Worm (Caenorhabditis elegans): ENCODE results near the gene snrp-200.

snrp-200 gene

ce11 chrII:12692694-12693093 lies 44.0 kb downstream of the snrp-200 start:
- TF ChIP-seq ztf-4 (tag; optimal IDR thresholded peaks at IDR 0.05): no peak

ce11 chrII:12691351-12691750 lies 45.4 kb downstream of the snrp-200 start:
- TF ChIP-seq fos-1 (tag; optimal IDR thresholded peaks at IDR 0.05) (peak; percentile 64), unc-55 (GFP tag; optimal IDR thresholded peaks at IDR 0.05) (peak; percentile 15), snpc-4 (tag; optimal IDR thresholded peaks at IDR 0.05) (no peak)

- TF ChIP-seq unc-55 (GFP tag; optimal IDR thresholded peaks at IDR 0.05): peak; percentile 2
- TF ChIP-seq elt-3 (tag; optimal IDR thresholded peaks at IDR 0.05): no peak
- no peak for TF ChIP-seq nhr-25 (tag; optimal IDR thresholded peaks at IDR 0.05)
Measured at ce11 chrII:12690905-12691304, 45.8 kb downstream of the snrp-200 start.

ce11 chrII:12689333-12689732 lies 47.4 kb downstream of the snrp-200 start:
- TF ChIP-seq sem-4 (tag; optimal IDR thresholded peaks at IDR 0.05): no peak
- TF ChIP-seq unc-39 (tag; optimal IDR thresholded peaks at IDR 0.05): no peak
- no peak for TF ChIP-seq zag-1 (tag; optimal IDR thresholded peaks at IDR 0.05)
- TF ChIP-seq sma-3 (GFP tag; optimal IDR thresholded peaks at IDR 0.05): no peak
- no peak for TF ChIP-seq nhr-129 (tag; optimal IDR thresholded peaks at IDR 0.05)
- TF ChIP-seq unc-55 (GFP tag; optimal IDR thresholded peaks at IDR 0.05): no peak
- TF ChIP-seq nhr-11 (tag; optimal IDR thresholded peaks at IDR 0.05): no peak
- no peak for TF ChIP-seq nhr-77 (tag; optimal IDR thresholded peaks at IDR 0.05)

- TF ChIP-seq unc-62 (GFP tag; optimal IDR thresholded peaks at IDR 0.05): no peak
- peak; percentile 57 for TF ChIP-seq F13H6.1 (tag; optimal IDR thresholded peaks at IDR 0.05)
- no peak for TF ChIP-seq ama-1 (optimal IDR thresholded peaks at IDR 0.05)
- TF ChIP-seq elt-1 (tag; optimal IDR thresholded peaks at IDR 0.05): no peak
- no peak for TF ChIP-seq ztf-1 (GFP tag; conservative IDR thresholded peaks at IDR 0.05)
- TF ChIP-seq C34F6.9 (tag; optimal IDR thresholded peaks at IDR 0.05): peak; percentile 61
- peak; percentile 45 for TF ChIP-seq crh-2 (tag; optimal IDR thresholded peaks at IDR 0.05)
- TF ChIP-seq R02D3.7 (tag; optimal IDR thresholded peaks at IDR 0.05): peak; percentile 97
- no peak for TF ChIP-seq unc-39 (tag; optimal IDR thresholded peaks at IDR 0.05)
- TF ChIP-seq fos-1 (tag; optimal IDR thresholded peaks at IDR 0.05): no peak
- TF ChIP-seq elt-3 (tag; optimal IDR thresholded peaks at IDR 0.05): no peak
- no peak for TF ChIP-seq ZK546.5 (tag; optimal IDR thresholded peaks at IDR 0.05)
- TF ChIP-seq zag-1 (tag; optimal IDR thresholded peaks at IDR 0.05): no peak
- peak; percentile 56 for TF ChIP-seq sma-3 (GFP tag; optimal IDR thresholded peaks at IDR 0.05)
- no peak for TF ChIP-seq dmd-4 (tag; optimal IDR thresholded peaks at IDR 0.05)
- no peak for TF ChIP-seq skn-1 (tag; optimal IDR thresholded peaks at IDR 0.05)
- no peak for TF ChIP-seq ztf-4 (tag; optimal IDR thresholded peaks at IDR 0.05)
- no peak for TF ChIP-seq nhr-10 (tag; optimal IDR thresholded peaks at IDR 0.05)
- peak; percentile 36 for TF ChIP-seq nhr-237 (tag; optimal IDR thresholded peaks at IDR 0.05)
- no peak for TF ChIP-seq nhr-11 (tag; optimal IDR thresholded peaks at IDR 0.05)
- TF ChIP-seq sem-4 (tag; optimal IDR thresholded peaks at IDR 0.05): peak; percentile 30
- no peak for TF ChIP-seq ztf-11 (tag; optimal IDR thresholded peaks at IDR 0.05)
- TF ChIP-seq nhr-23 (tag; optimal IDR thresholded peaks at IDR 0.05): no peak
- TF ChIP-seq mdl-1 (tag; optimal IDR thresholded peaks at IDR 0.05): no peak
- peak; percentile 33 to 68 for TF ChIP-seq lsy-2 (tag; optimal IDR thresholded peaks at IDR 0.05)
- TF ChIP-seq Y55F3AM.14 (GFP tag; optimal IDR thresholded peaks at IDR 0.05): no peak
- TF ChIP-seq blmp-1 (tag; optimal IDR thresholded peaks at IDR 0.05; ENCODE audit: insufficient read depth): no peak
- TF ChIP-seq lin-11 (tag; optimal IDR thresholded peaks at IDR 0.05): peak; percentile 23
- peak; percentile 38 for TF ChIP-seq nhr-21 (tag; optimal IDR thresholded peaks at IDR 0.05)
- TF ChIP-seq alr-1 (tag; optimal IDR thresholded peaks at IDR 0.05): no peak
- TF ChIP-seq gmeb-1 (tag; optimal IDR thresholded peaks at IDR 0.05): peak; percentile 98
- TF ChIP-seq mab-5 (tag; optimal IDR thresholded peaks at IDR 0.05): peak; percentile 54
- TF ChIP-seq ceh-16 (tag; optimal IDR thresholded peaks at IDR 0.05): no peak
- TF ChIP-seq sma-9 (GFP tag; optimal IDR thresholded peaks at IDR 0.05): no peak
- no peak for TF ChIP-seq sma-9 (tag; optimal IDR thresholded peaks at IDR 0.05)
- TF ChIP-seq lin-13 (GFP tag; optimal IDR thresholded peaks at IDR 0.05): peak; percentile 73
- peak; percentile 50 for TF ChIP-seq nhr-25 (tag; optimal IDR thresholded peaks at IDR 0.05)
- TF ChIP-seq snpc-4 (tag; optimal IDR thresholded peaks at IDR 0.05): peak; percentile 69
- no peak for TF ChIP-seq lin-39 (tag; optimal IDR thresholded peaks at IDR 0.05)
- TF ChIP-seq unc-55 (GFP tag; optimal IDR thresholded peaks at IDR 0.05): peak; percentile 78
Measured at ce11 chrII:12679635-12680034, 57.1 kb downstream of the snrp-200 start, which contains the start of the genes Y38E10A.33 and cox-10. Gene Y38E10A.33 (minus strand): TSS chrII:12679646. Gene cox-10 (plus strand): TSS chrII:12679954.
